Comparison of ENCODE assay signal across 5 fruit fly cellular contexts in the genomic region with DNA sequence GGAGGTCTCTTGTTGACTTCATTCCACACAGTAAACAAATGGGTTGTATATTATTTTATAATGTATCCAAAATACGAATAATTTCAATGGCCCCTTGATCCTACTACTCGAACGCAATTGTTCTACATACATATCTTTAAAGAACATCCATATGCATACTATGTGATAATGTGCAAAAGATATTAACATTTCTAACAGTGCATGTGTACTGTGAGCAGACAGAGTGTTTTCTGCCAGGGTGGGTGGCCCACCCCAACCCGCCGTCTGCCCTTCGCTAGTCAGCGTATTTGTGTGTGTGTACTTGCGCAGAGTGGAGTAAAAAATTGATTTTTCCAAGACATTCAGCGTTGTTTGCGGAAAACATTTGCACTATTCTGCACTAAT.
A peak's percentile ranks its signal among the peaks of the same experiment; 100 is the strongest.
TF ChIP-seq lines count a peak whose summit lies in the region.

No protein-coding gene starts in this region.

TF ChIP-seq in whole organism, adult, 20 proteins besides CTCF, POLR2A, EP300 and RAD21 (continued from another document):
- TF ChIP-seq CG7045 (GFP tag; optimal IDR thresholded peaks at IDR 0.05; lab: Kevin White, UChicago) (peak; percentile 66), CG33017 (tag; optimal IDR thresholded peaks at IDR 0.05; lab: Kevin White, UChicago) (peak; percentile 22), kay (GFP tag; lab: Kevin White, UChicago; ENCODE audit: borderline replicate concordance) (no peak)

TF ChIP-seq in whole organism, embryonic, 481 proteins besides CTCF, POLR2A, EP300 and RAD21 (continued from another document and continues in another):
- no peak for TF ChIP-seq insv (GFP tag; optimal IDR thresholded peaks at IDR 0.05; lab: Kevin White, UChicago)
- TF ChIP-seq CG3847 (GFP tag; IDR thresholded peaks at IDR 0.05; lab: Robert Waterston, UW) = no peak
- no peak for TF ChIP-seq D19B (GFP tag; optimal IDR thresholded peaks at IDR 0.05; lab: Kevin White, UChicago)
- TF ChIP-seq Eip74EF (GFP tag; optimal IDR thresholded peaks at IDR 0.05; lab: Kevin White, UChicago) = no peak
- TF ChIP-seq CG13296 (GFP tag; optimal IDR thresholded peaks at IDR 0.05; lab: Kevin White, UChicago) = no peak
- peak; percentile 72; the same call in 1 of the 2 replicates for TF ChIP-seq CG5953 (GFP tag; IDR thresholded peaks at IDR 0.05; lab: Robert Waterston, UW)
- 0 out of 2 replicates have a peak, but pooled peaks have one; percentile 28 for TF ChIP-seq dimm (GFP tag; IDR thresholded peaks at IDR 0.05; lab: Robert Waterston, UW)
- peak; percentile 9 for TF ChIP-seq Dip3 (GFP tag; optimal IDR thresholded peaks at IDR 0.05; lab: Kevin White, UChicago)
- no peak for TF ChIP-seq kni (GFP tag; optimal IDR thresholded peaks at IDR 0.05; lab: Kevin White, UChicago)
- TF ChIP-seq CG1602 (GFP tag; optimal IDR thresholded peaks at IDR 0.05; lab: Kevin White, UChicago) = peak; percentile 49
- no peak for TF ChIP-seq CG13624 (GFP tag; optimal IDR thresholded peaks at IDR 0.05; lab: Kevin White, UChicago)
- peak; percentile 90 for TF ChIP-seq Med (GFP tag; lab: Kevin White, UChicago)
- no peak for TF ChIP-seq pho (GFP tag; optimal IDR thresholded peaks at IDR 0.05; lab: Kevin White, UChicago)
- TF ChIP-seq Awh (GFP tag; IDR thresholded peaks at IDR 0.05; lab: Robert Waterston, UW) = peak; percentile 68
- TF ChIP-seq Mad (GFP tag; optimal IDR thresholded peaks at IDR 0.05; lab: Kevin White, UChicago) = no peak
- no peak for TF ChIP-seq CG10274 (GFP tag; optimal IDR thresholded peaks at IDR 0.05; lab: Kevin White, UChicago)
- no peak for TF ChIP-seq mam (GFP tag; optimal IDR thresholded peaks at IDR 0.05; lab: Kevin White, UChicago)
- peak; percentile 75 for TF ChIP-seq CG17359 (tag; optimal IDR thresholded peaks at IDR 0.05; lab: Kevin White, UChicago)
- peak; percentile 35 for TF ChIP-seq CG6272 (GFP tag; IDR thresholded peaks at IDR 0.05; lab: Robert Waterston, UW)
- TF ChIP-seq MESR4 (GFP tag; optimal IDR thresholded peaks at IDR 0.05; lab: Kevin White, UChicago) = no peak
- TF ChIP-seq fru (optimal IDR thresholded peaks at IDR 0.05; lab: Kevin White, UChicago) = no peak
- TF ChIP-seq sens-2 (GFP tag; IDR thresholded peaks at IDR 0.05; lab: Robert Waterston, UW) = peak; percentile 63; the same call in 1 of the 2 replicates
- TF ChIP-seq yki (optimal IDR thresholded peaks at IDR 0.05; lab: Kevin White, UChicago) = no peak
- TF ChIP-seq CG4328 (GFP tag; optimal IDR thresholded peaks at IDR 0.05; lab: Kevin White, UChicago) = no peak
- TF ChIP-seq dmrt99B (tag; optimal IDR thresholded peaks at IDR 0.05; lab: Kevin White, UChicago) = no peak
- no peak for TF ChIP-seq Doc3 (GFP tag; IDR thresholded peaks at IDR 0.05; lab: Robert Waterston, UW; ENCODE audit: partially characterized antibody)
- no peak for TF ChIP-seq CG11723 (GFP tag; optimal IDR thresholded peaks at IDR 0.05; lab: Kevin White, UChicago)
- TF ChIP-seq tna (GFP tag; IDR thresholded peaks at IDR 0.05; lab: Robert Waterston, UW; ENCODE audit: partially characterized antibody) = no peak
- no peak for TF ChIP-seq CHES-1-like (GFP tag; optimal IDR thresholded peaks at IDR 0.05; lab: Kevin White, UChicago)
- peak; percentile 70; the same call in 2 of the 3 replicates for TF ChIP-seq ken (GFP tag; IDR thresholded peaks at IDR 0.05; lab: Robert Waterston, UW)
- no peak for TF ChIP-seq CG3995 (GFP tag; optimal IDR thresholded peaks at IDR 0.05; lab: Kevin White, UChicago)

TF ChIP-seq in whole organism, prepupa, 60 proteins besides CTCF, POLR2A, EP300 and RAD21 (continued from another document and continues in another):
- no peak for TF ChIP-seq Eip75B (GFP tag; optimal IDR thresholded peaks at IDR 0.05; lab: Kevin White, UChicago)
- no peak for TF ChIP-seq CG16779 (tag; optimal IDR thresholded peaks at IDR 0.05; lab: Kevin White, UChicago)
- TF ChIP-seq CG15336 (GFP tag; IDR thresholded peaks at IDR 0.05; lab: Robert Waterston, UW) = peak; percentile 90
- peak; percentile 65 for TF ChIP-seq Met (GFP tag; optimal IDR thresholded peaks at IDR 0.05; lab: Kevin White, UChicago)
- TF ChIP-seq OdsH (GFP tag; optimal IDR thresholded peaks at IDR 0.05; lab: Kevin White, UChicago) = peak; percentile 83
- peak; percentile 84 for TF ChIP-seq Sox14 (GFP tag; optimal IDR thresholded peaks at IDR 0.05; lab: Kevin White, UChicago)
- peak; percentile 95 for TF ChIP-seq Eip78C (GFP tag; lab: Kevin White, UChicago)
- TF ChIP-seq spab (GFP tag; optimal IDR thresholded peaks at IDR 0.05; lab: Kevin White, UChicago) = peak; percentile 66
- peak; percentile 83 for TF ChIP-seq topi (GFP tag; optimal IDR thresholded peaks at IDR 0.05; lab: Kevin White, UChicago)
- no peak for TF ChIP-seq svp (GFP tag; lab: Kevin White, UChicago)
- TF ChIP-seq CG3032 (tag; optimal IDR thresholded peaks at IDR 0.05; lab: Kevin White, UChicago) = peak; percentile 91
- TF ChIP-seq CG32006 (GFP tag; optimal IDR thresholded peaks at IDR 0.05; lab: Kevin White, UChicago) = peak; percentile 44
- TF ChIP-seq CG10669 (GFP tag; optimal IDR thresholded peaks at IDR 0.05; lab: Kevin White, UChicago) = peak; percentile 91
- peak; percentile 40 for TF ChIP-seq dac (GFP tag; optimal IDR thresholded peaks at IDR 0.05; lab: Kevin White, UChicago)
- peak; percentile 38 for TF ChIP-seq lz (GFP tag; optimal IDR thresholded peaks at IDR 0.05; lab: Kevin White, UChicago)
- peak; percentile 86 for TF ChIP-seq cyc (GFP tag; optimal IDR thresholded peaks at IDR 0.05; lab: Kevin White, UChicago)
- TF ChIP-seq salr (GFP tag; optimal IDR thresholded peaks at IDR 0.05; lab: Kevin White, UChicago) = peak; percentile 52 to 93
- peak; percentile 75 for TF ChIP-seq dsx (GFP tag; optimal IDR thresholded peaks at IDR 0.05; lab: Kevin White, UChicago; ENCODE audit: poor library complexity, severe bottlenecking)
- TF ChIP-seq CG6792 (GFP tag; optimal IDR thresholded peaks at IDR 0.05; lab: Kevin White, UChicago) = no peak
- TF ChIP-seq CG6808 (GFP tag; optimal IDR thresholded peaks at IDR 0.05; lab: Kevin White, UChicago) = peak; percentile 37
- no peak for TF ChIP-seq vri (GFP tag; optimal IDR thresholded peaks at IDR 0.05; lab: Kevin White, UChicago)
- peak; percentile 86 for TF ChIP-seq CG10631 (GFP tag; optimal IDR thresholded peaks at IDR 0.05; lab: Kevin White, UChicago)
- TF ChIP-seq CG1621 (tag; optimal IDR thresholded peaks at IDR 0.05; lab: Kevin White, UChicago) = peak; percentile 86
- peak; percentile 79 for TF ChIP-seq pdm3 (GFP tag; optimal IDR thresholded peaks at IDR 0.05; lab: Kevin White, UChicago)
- TF ChIP-seq CG11294 (GFP tag; IDR thresholded peaks at IDR 0.05; lab: Robert Waterston, UW) = peak; percentile 92
- peak; percentile 62 for TF ChIP-seq fd59A (GFP tag; optimal IDR thresholded peaks at IDR 0.05; lab: Kevin White, UChicago)
- peak; percentile 56 for TF ChIP-seq Lpt (GFP tag; optimal IDR thresholded peaks at IDR 0.05; lab: Kevin White, UChicago)
- peak; percentile 94 for TF ChIP-seq Gug (GFP tag; IDR thresholded peaks at IDR 0.05; lab: Robert Waterston, UW)
- TF ChIP-seq Sox102F (GFP tag; optimal IDR thresholded peaks at IDR 0.05; lab: Kevin White, UChicago) = peak; percentile 72
- no peak for TF ChIP-seq Hr38 (GFP tag; optimal IDR thresholded peaks at IDR 0.05; lab: Kevin White, UChicago)
- no peak for TF ChIP-seq Eip93F (GFP tag; optimal IDR thresholded peaks at IDR 0.05; lab: Kevin White, UChicago)
- TF ChIP-seq eg (GFP tag; IDR thresholded peaks at IDR 0.05; lab: Robert Waterston, UW) = peak; percentile 95
- TF ChIP-seq Blimp-1 (GFP tag; optimal IDR thresholded peaks at IDR 0.05; lab: Kevin White, UChicago) = no peak

TF ChIP-seq in whole organism, pupa, 21 proteins besides CTCF, POLR2A, EP300 and RAD21 (continued from another document):
- TF ChIP-seq CG8159 (tag; optimal IDR thresholded peaks at IDR 0.05; lab: Kevin White, UChicago) = peak; percentile 91

TF ChIP-seq in whole organism, wandering third instar larva, 38 proteins besides CTCF, POLR2A, EP300 and RAD21 (continued from another document):
- TF ChIP-seq h (GFP tag; optimal IDR thresholded peaks at IDR 0.05; lab: Kevin White, UChicago) (peak; percentile 84), CrebA (GFP tag; optimal IDR thresholded peaks at IDR 0.05; lab: Kevin White, UChicago; ENCODE audit: borderline replicate concordance) (no peak), br (GFP tag; optimal IDR thresholded peaks at IDR 0.05; lab: Kevin White, UChicago) (no peak)
TF ChIP-seq in whole organism, wandering third instar larva: peak in this region for 13.
